Fruit fly (Drosophila melanogaster): ENCODE measurements around the gene CG11843.

DNA sequence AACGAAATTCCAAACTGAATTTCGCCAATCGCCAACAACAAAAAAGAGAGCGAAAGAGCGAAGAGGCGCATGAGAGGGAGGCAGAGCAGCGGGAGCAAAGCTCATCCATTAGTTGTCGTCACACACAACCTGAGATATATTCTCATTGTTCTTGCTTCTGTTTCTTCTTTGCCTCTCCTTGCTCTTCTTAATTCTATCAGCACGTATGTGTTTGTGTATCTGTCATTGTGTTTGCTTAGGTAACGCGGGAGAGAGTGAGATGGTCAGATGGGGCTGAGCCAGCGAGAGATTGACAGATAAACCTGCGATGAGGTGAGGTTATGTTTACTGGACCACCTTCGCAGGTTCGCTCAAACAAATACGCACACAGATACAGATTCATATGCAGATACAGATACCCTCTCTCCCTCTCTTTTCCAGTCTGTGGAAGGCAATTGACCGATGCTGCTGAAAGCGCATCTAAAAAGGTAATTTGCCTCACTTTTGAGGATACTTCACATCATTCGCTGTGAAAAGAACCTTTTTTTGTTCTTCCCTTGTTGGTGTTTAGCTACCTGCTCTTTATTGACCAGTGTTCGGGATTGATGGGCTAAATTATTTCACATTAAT is 20.0 kb downstream of the CG11843 start:
- TF ChIP-seq esn (GFP tag; optimal IDR thresholded peaks at IDR 0.05) (peak; percentile 27), Eip75B (GFP tag; optimal IDR thresholded peaks at IDR 0.05) (no peak), CG8319 (GFP tag; optimal IDR thresholded peaks at IDR 0.05) (no peak), Blimp-1 (GFP tag; optimal IDR thresholded peaks at IDR 0.05) (peak; percentile 55), Hr38 (GFP tag; optimal IDR thresholded peaks at IDR 0.05) (no peak), CG6854 (GFP tag; optimal IDR thresholded peaks at IDR 0.05) (peak; percentile 68), Sox102F (GFP tag; optimal IDR thresholded peaks at IDR 0.05) (peak; percentile 44), fkh (GFP tag; optimal IDR thresholded peaks at IDR 0.05) (peak; percentile 88), CG6808 (GFP tag; optimal IDR thresholded peaks at IDR 0.05) (peak; percentile 57), CG9139 (GFP tag; optimal IDR thresholded peaks at IDR 0.05) (peak; percentile 57)
